Worm (Caenorhabditis elegans): ENCODE results near the gene marc-1.

marc-1 gene

DNA sequence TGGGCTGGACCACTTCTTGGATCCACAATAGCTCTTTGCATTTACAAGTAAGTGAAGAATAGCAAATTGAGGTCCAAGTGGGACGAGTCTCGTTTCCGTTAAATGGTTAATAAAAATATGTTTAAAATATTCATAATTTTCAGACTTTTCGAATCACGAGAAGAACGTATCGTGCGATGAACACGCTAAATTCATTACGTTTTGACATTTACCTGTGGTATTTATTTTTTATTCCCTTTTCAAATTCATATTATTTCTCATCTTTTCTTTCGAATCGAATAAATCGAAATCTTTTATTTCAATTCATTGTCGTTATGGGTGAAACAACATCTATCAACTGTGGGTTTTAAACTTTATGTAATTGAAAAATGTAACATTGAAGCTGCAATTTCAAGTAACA, at the start of gene marc-1:
Gene marc-1 (plus strand): TSS at position 301 of the 400 bp plus-strand sequence.
- TF ChIP-seq aly-2 (tag; optimal IDR thresholded peaks at IDR 0.05) (no peak), pha-4 (tag; optimal IDR thresholded peaks at IDR 0.05) (no peak), lin-15B (tag; optimal IDR thresholded peaks at IDR 0.05) (no peak), daf-12 (tag; optimal IDR thresholded peaks at IDR 0.05) (no peak), ZK546.5 (tag; optimal IDR thresholded peaks at IDR 0.05) (no peak)

ce11 chrV:9690099-9690572, 49.4 kb upstream of the marc-1 start, which contains the start of gene rbx-1:
TSS of gene rbx-1 (minus strand) at chrV:9690522.
- TF ChIP-seq pqm-1 (tag; optimal IDR thresholded peaks at IDR 0.05) (no peak), lsy-12 (tag; optimal IDR thresholded peaks at IDR 0.05) (no peak), nhr-237 (tag; optimal IDR thresholded peaks at IDR 0.05) (no peak), mml-1 (tag; optimal IDR thresholded peaks at IDR 0.05) (no peak), nhr-25 (tag; optimal IDR thresholded peaks at IDR 0.05) (no peak), ceh-82 (tag; optimal IDR thresholded peaks at IDR 0.05) (no peak), sea-2 (GFP tag; optimal IDR thresholded peaks at IDR 0.05) (no peak), unc-39 (tag; optimal IDR thresholded peaks at IDR 0.05) (no peak)

- TF ChIP-seq pha-4 (tag; optimal IDR thresholded peaks at IDR 0.05) (peak; percentile 57), skn-1 (tag; optimal IDR thresholded peaks at IDR 0.05) (peak; percentile 22), tbx-2 (tag; optimal IDR thresholded peaks at IDR 0.05) (no peak), snpc-4 (tag; optimal IDR thresholded peaks at IDR 0.05) (peak; percentile 18), hmg-11 (tag; optimal IDR thresholded peaks at IDR 0.05) (peak; percentile 72), lin-15B (tag; optimal IDR thresholded peaks at IDR 0.05) (peak; percentile 41), egl-5 (tag; optimal IDR thresholded peaks at IDR 0.05) (no peak), ceh-82 (tag; optimal IDR thresholded peaks at IDR 0.05) (no peak), elt-2 (tag; optimal IDR thresholded peaks at IDR 0.05) (peak; percentile 11), nhr-25 (tag; optimal IDR thresholded peaks at IDR 0.05) (peak; percentile 51), daf-12 (tag; optimal IDR thresholded peaks at IDR 0.05) (no peak), mdl-1 (tag; optimal IDR thresholded peaks at IDR 0.05) (no peak), nhr-23 (tag; optimal IDR thresholded peaks at IDR 0.05) (peak; percentile 41), jun-1 (tag; optimal IDR thresholded peaks at IDR 0.05) (no peak), lsy-12 (tag; optimal IDR thresholded peaks at IDR 0.05) (peak; percentile 15)
Observed at ce11 chrV:9690728-9691127, 48.8 kb upstream of the marc-1 start.

DNA sequence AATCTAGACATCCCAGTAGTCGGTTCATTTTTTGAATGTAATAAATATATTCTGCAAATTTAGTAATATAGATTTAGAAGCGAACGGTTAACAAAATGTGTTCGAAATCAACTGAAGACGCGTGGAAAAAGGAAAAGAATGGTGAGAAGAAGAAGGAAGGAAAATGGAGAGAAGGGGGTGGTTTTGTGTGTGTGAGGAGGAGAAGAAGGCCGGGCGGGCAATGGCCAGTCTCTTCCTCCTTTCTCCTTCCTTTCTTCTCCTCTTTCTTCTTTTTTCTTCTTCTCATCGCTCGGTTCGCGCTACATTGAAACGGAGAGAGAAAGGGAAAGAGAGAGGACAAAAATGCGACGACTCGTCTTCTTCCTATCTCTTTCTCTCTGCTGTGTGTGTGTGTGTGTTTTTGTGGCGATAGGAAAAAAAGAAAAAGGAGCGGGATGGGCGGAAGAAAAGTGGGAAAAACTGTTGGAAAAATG, 47.4 kb upstream of the marc-1 start, which contains the start of gene ztf-9:
Gene ztf-9 (minus strand): TSS at position 51 of the 473 bp plus-strand sequence.
- TF ChIP-seq ceh-28 (tag; optimal IDR thresholded peaks at IDR 0.05) (no peak), egl-27 (tag; optimal IDR thresholded peaks at IDR 0.05) (no peak), elt-2 (tag; optimal IDR thresholded peaks at IDR 0.05) (peak; percentile 43), nhr-67 (tag; optimal IDR thresholded peaks at IDR 0.05) (no peak), pha-4 (tag; optimal IDR thresholded peaks at IDR 0.05) (peak; percentile 51), ztf-4 (tag; optimal IDR thresholded peaks at IDR 0.05) (no peak), ztf-11 (tag; optimal IDR thresholded peaks at IDR 0.05) (no peak), hmg-11 (tag; optimal IDR thresholded peaks at IDR 0.05) (peak; percentile 45), lin-15B (tag; optimal IDR thresholded peaks at IDR 0.05) (peak; percentile 38), jun-1 (tag; optimal IDR thresholded peaks at IDR 0.05) (no peak), snpc-4 (tag; optimal IDR thresholded peaks at IDR 0.05) (peak; percentile 20), sea-2 (GFP tag; optimal IDR thresholded peaks at IDR 0.05) (no peak), aly-2 (tag; optimal IDR thresholded peaks at IDR 0.05) (no peak), egl-5 (tag; optimal IDR thresholded peaks at IDR 0.05) (peak; percentile 12), ceh-9 (tag; optimal IDR thresholded peaks at IDR 0.05) (no peak), fkh-10 (GFP tag; optimal IDR thresholded peaks at IDR 0.05) (peak; percentile 17), lin-39 (tag; optimal IDR thresholded peaks at IDR 0.05) (peak; percentile 59), mdl-1 (tag; optimal IDR thresholded peaks at IDR 0.05) (no peak), nhr-237 (tag; optimal IDR thresholded peaks at IDR 0.05) (no peak), nfya-1 (tag; optimal IDR thresholded peaks at IDR 0.05; ENCODE audit: insufficient read depth) (peak; percentile 84), unc-62 (GFP tag; optimal IDR thresholded peaks at IDR 0.05) (no peak)

- TF ChIP-seq aly-2 (tag; optimal IDR thresholded peaks at IDR 0.05), result no peak
- no peak for TF ChIP-seq lsy-12 (tag; optimal IDR thresholded peaks at IDR 0.05)
- no peak for TF ChIP-seq nhr-237 (tag; optimal IDR thresholded peaks at IDR 0.05)
- TF ChIP-seq ztf-11 (tag; optimal IDR thresholded peaks at IDR 0.05), result no peak
- no peak for TF ChIP-seq daf-12 (tag; optimal IDR thresholded peaks at IDR 0.05)
- TF ChIP-seq fos-1 (tag; optimal IDR thresholded peaks at IDR 0.05), result no peak
- no peak for TF ChIP-seq mml-1 (tag; optimal IDR thresholded peaks at IDR 0.05)
- TF ChIP-seq unc-62 (GFP tag; optimal IDR thresholded peaks at IDR 0.05), result no peak
- no peak for TF ChIP-seq nhr-28 (tag; optimal IDR thresholded peaks at IDR 0.05)
- no peak for TF ChIP-seq lin-15B (tag; optimal IDR thresholded peaks at IDR 0.05)
- TF ChIP-seq nhr-12 (tag; optimal IDR thresholded peaks at IDR 0.05), result no peak
- no peak for TF ChIP-seq nhr-23 (tag; optimal IDR thresholded peaks at IDR 0.05)
Observed at ce11 chrV:9692649-9693112, 46.8 kb upstream of the marc-1 start, which contains the start of gene ZK287.7. TSS of gene ZK287.7 (plus strand) at chrV:9693062.

Data from whole organism, L3 larva.